Fruit fly (Drosophila melanogaster): Measurements from ENCODE around the gene CG34313.

DNA sequence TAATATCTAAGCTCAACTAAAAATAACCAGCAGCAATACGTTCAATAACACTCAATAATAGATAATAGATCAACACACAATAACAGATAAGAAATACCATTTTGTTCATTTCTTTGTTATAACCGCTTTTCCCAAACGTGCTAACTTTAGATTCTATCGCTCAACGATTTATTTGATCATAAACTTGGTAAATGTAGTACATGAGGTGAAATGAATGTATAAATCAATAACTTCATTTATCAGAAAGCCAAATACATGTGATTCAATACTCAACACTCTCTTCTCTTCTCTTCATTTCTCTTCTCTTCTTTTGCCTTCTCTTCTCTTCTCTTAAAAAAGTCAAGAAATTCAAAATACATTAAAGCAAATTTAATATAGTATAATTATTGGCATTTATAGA lies 21.7 kb upstream of the CG34313 start:
- no peak for TF ChIP-seq foxo (GFP tag; optimal IDR thresholded peaks at IDR 0.05)
- no peak for TF ChIP-seq OdsH (GFP tag; optimal IDR thresholded peaks at IDR 0.05)
- TF ChIP-seq jim (GFP tag; optimal IDR thresholded peaks at IDR 0.05): no peak
- TF ChIP-seq Myc (optimal IDR thresholded peaks at IDR 0.05): no peak

Measured in whole organism, wandering third instar larva.